Worm (Caenorhabditis elegans) whole organism, young adult: ENCODE results near the gene lpr-6.

ENCODE experiments used
- dpff-1 ChIP-seq: sonication (generic microtip); optimal IDR thresholded peaks from 2 replicates; lab custom pipeline; 2017; ENCODE audit warnings: mild to moderate bottlenecking, missing genetic modification characterization, missing compliant biosample characterization
- lin-26 ChIP-seq: fragments of 200-800 bp; sonication (Bioruptor generic); IDR thresholded peaks from 2 replicates; pipeline ENCODE4 v1.3.6; 2022; ENCODE audit warnings: missing genetic modification reagents, missing genetic modification characterization, missing compliant biosample characterization
- pha-4 ChIP-seq: fragments of 150-350 bp; sonication (generic microtip); optimal IDR thresholded peaks from 2 replicates; lab custom pipeline; 2014; ENCODE audit warnings: missing biosample characterization, missing genetic modification reagents, missing genetic modification characterization

DNA sequence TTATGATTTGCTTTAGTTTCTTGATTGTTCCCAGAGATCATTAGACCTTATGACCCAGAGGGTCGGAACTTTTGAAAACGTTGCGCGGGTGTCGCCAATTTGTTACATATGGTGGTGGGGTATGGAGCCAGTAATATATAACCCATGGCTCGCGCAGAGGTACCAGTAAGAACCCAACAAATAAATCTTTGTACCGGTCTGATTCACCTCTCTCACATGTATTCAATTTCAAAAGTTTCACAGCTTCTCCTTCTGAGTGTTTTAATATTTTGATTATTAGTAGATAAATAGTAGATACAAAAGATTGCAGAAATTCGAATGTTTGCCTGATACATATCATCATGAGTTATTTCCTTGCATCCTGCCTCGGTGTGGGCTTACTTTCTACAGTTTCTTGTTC lies 43.7 kb upstream of the lpr-6 start, which contains the start of gene egl-15:
- TF ChIP-seq dpff-1 (tag; lab: Kevin White, UChicago) (no peak), lin-26 (GFP tag; lab: Robert Waterston, UW) (no peak), pha-4 (no peak)
